Worm (Caenorhabditis elegans): ENCODE measurements around the gene sra-28.

DNA sequence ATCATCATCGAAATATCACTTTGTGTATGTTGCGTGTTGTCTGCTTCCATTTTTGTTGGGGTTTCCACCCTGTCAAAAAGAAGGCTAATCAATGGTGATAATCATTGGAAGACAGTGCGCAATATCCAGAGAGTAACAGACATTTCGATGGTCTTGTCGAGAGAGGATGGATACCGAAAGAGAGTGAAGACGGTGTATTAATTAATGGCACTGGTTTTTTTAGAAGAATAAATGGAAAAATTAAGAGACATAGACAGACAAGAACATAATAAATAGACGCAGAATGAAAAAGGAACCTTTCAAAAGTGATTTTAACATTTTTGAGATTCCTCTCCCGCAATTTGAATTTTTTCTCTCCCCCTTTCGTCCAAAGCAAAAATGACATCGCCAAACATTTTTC, 45.4 kb upstream of the sra-28 start:
- no peak for TF ChIP-seq him-1 (tag; optimal IDR thresholded peaks at IDR 0.05)
- TF ChIP-seq W03F9.2 (tag; optimal IDR thresholded peaks at IDR 0.05) = no peak
- no peak for TF ChIP-seq dao-5 (tag; optimal IDR thresholded peaks at IDR 0.05)

Data from whole organism, L4/young adult.